Fruit fly (Drosophila melanogaster): Measurements from ENCODE around the gene CG31697.
A peak's percentile ranks its signal among the peaks of the same experiment; 100 is the strongest.

CG31697 gene

DNA sequence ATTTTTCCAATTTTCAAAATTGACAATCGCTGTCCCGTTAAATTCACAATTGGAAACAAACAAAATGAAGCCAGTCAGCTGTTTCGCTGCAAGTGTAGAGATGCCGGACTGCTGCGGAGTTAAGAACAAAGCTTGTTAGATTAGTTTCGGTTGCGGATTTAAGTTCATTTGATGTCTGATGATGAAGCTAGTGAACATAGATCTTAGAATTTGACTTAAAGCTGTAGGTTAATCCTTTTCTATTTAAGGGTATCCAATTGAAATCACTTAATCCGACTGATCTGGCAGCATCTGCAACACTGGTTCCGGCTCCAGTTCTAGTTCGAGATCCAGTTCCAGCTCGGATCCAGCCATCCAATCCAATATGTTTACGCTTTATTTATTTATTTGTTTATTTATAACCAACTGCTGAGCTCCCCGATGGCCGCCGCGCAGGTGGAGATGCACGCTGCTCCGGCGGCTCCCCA, 48.7 kb downstream of the CG31697 start, which contains the start of the genes PCNA2 and CG10366 (continued):
- no peak for TF ChIP-seq CG6175 (GFP tag; IDR thresholded peaks at IDR 0.05)
- TF ChIP-seq CG2678 (tag; optimal IDR thresholded peaks at IDR 0.05), result peak; percentile 68
- peak; percentile 6 for TF ChIP-seq gfzf (GFP tag; optimal IDR thresholded peaks at IDR 0.05)
- no peak for TF ChIP-seq CG30431 (GFP tag; optimal IDR thresholded peaks at IDR 0.05)
- peak; percentile 57 for TF ChIP-seq MESR4 (GFP tag; optimal IDR thresholded peaks at IDR 0.05)
- peak; percentile 43 for TF ChIP-seq CG10147 (GFP tag; optimal IDR thresholded peaks at IDR 0.05)
- TF ChIP-seq NfI (GFP tag; optimal IDR thresholded peaks at IDR 0.05), result peak; percentile 62
- peak; percentile 6 for TF ChIP-seq D19A (tag; optimal IDR thresholded peaks at IDR 0.05)
- peak; percentile 82 for TF ChIP-seq CHES-1-like (GFP tag; optimal IDR thresholded peaks at IDR 0.05)
- peak; percentile 4 for TF ChIP-seq CTCF (GFP tag; optimal IDR thresholded peaks at IDR 0.05)
- TF ChIP-seq Scr (GFP tag; IDR thresholded peaks at IDR 0.05; ENCODE audit: partially characterized antibody), result peak; percentile 57
- TF ChIP-seq CG7745 (tag; optimal IDR thresholded peaks at IDR 0.05), result no peak
- TF ChIP-seq sug (tag; optimal IDR thresholded peaks at IDR 0.05), result peak; percentile 78
- TF ChIP-seq CG17829 (tag; optimal IDR thresholded peaks at IDR 0.05), result peak; percentile 77
- TF ChIP-seq CG10462 (GFP tag; optimal IDR thresholded peaks at IDR 0.05), result peak; percentile 77
- peak; percentile 57 for TF ChIP-seq CG4282 (GFP tag; optimal IDR thresholded peaks at IDR 0.05)
- peak; percentile 57 for TF ChIP-seq CG6689 (GFP tag; IDR thresholded peaks at IDR 0.05)
- TF ChIP-seq Mad (GFP tag; optimal IDR thresholded peaks at IDR 0.05), result peak; percentile 76
- no peak for TF ChIP-seq sens-2 (GFP tag; IDR thresholded peaks at IDR 0.05)
- no peak for TF ChIP-seq Gug (GFP tag; IDR thresholded peaks at IDR 0.05)
- peak; percentile 61 for TF ChIP-seq chn (GFP tag; optimal IDR thresholded peaks at IDR 0.05)
- peak; percentile 66 for TF ChIP-seq CG4820 (GFP tag; optimal IDR thresholded peaks at IDR 0.05)
- TF ChIP-seq CG8388 (GFP tag; optimal IDR thresholded peaks at IDR 0.05), result peak; percentile 26
- peak; percentile 48 for TF ChIP-seq CG12236 (GFP tag; optimal IDR thresholded peaks at IDR 0.05)
- peak; percentile 17 for TF ChIP-seq Spps (tag; optimal IDR thresholded peaks at IDR 0.05)
- TF ChIP-seq Ptx1 (GFP tag; IDR thresholded peaks at IDR 0.05), result peak; percentile 46; the same call in 1 of the 2 replicates
- peak; percentile 64 for TF ChIP-seq slp2 (GFP tag; optimal IDR thresholded peaks at IDR 0.05)
- TF ChIP-seq peb (GFP tag; IDR thresholded peaks at IDR 0.05), result no peak
- no peak for TF ChIP-seq sc (optimal IDR thresholded peaks at IDR 0.05)
- no peak for TF ChIP-seq sc (GFP tag; optimal IDR thresholded peaks at IDR 0.05)
- TF ChIP-seq Xrp1 (GFP tag; IDR thresholded peaks at IDR 0.05), result peak; percentile 61; the same call in 1 of the 2 replicates
- peak; percentile 59 for TF ChIP-seq CG18599 (GFP tag; optimal IDR thresholded peaks at IDR 0.05)
- no peak for TF ChIP-seq sr (GFP tag; IDR thresholded peaks at IDR 0.05)
- TF ChIP-seq jigr1 (GFP tag; IDR thresholded peaks at IDR 0.05), result no peak
- TF ChIP-seq CG31388 (GFP tag; optimal IDR thresholded peaks at IDR 0.05), result no peak
- peak; percentile 43; the same call in 1 of the 2 replicates for TF ChIP-seq CG17328 (GFP tag; IDR thresholded peaks at IDR 0.05)
- no peak for TF ChIP-seq CG14860 (GFP tag; IDR thresholded peaks at IDR 0.05; ENCODE audit: partially characterized antibody)
- peak; percentile 14 for TF ChIP-seq fd64A (GFP tag; optimal IDR thresholded peaks at IDR 0.05)
- TF ChIP-seq aop (GFP tag; IDR thresholded peaks at IDR 0.05), result no peak
- peak; percentile 84 for TF ChIP-seq CG2712 (tag; optimal IDR thresholded peaks at IDR 0.05)
- peak; percentile 58 for TF ChIP-seq bcd (GFP tag; optimal IDR thresholded peaks at IDR 0.05)
- peak; percentile 71 for TF ChIP-seq CG17186 (GFP tag; optimal IDR thresholded peaks at IDR 0.05)
- TF ChIP-seq Atf3 (GFP tag; optimal IDR thresholded peaks at IDR 0.05), result peak; percentile 65
- TF ChIP-seq CG11456 (GFP tag; IDR thresholded peaks at IDR 0.05), result peak; percentile 60; the same call in 1 of the 3 replicates
- peak; percentile 87 for TF ChIP-seq CG4617 (GFP tag; optimal IDR thresholded peaks at IDR 0.05; ENCODE audit: borderline replicate concordance)
- TF ChIP-seq CG12071 (GFP tag; optimal IDR thresholded peaks at IDR 0.05), result no peak
- TF ChIP-seq CG12744 (GFP tag; optimal IDR thresholded peaks at IDR 0.05), result peak; percentile 38
- peak; percentile 21 for TF ChIP-seq tup (GFP tag; optimal IDR thresholded peaks at IDR 0.05)
- peak; percentile 60 for TF ChIP-seq ftz-f1 (GFP tag; optimal IDR thresholded peaks at IDR 0.05)
- TF ChIP-seq CG18011 (GFP tag; optimal IDR thresholded peaks at IDR 0.05), result peak; percentile 60
- TF ChIP-seq al (GFP tag; IDR thresholded peaks at IDR 0.05), result peak; percentile 43; the same call in 1 of the 2 replicates
- no peak for TF ChIP-seq mld (GFP tag; IDR thresholded peaks at IDR 0.05; ENCODE audit: partially characterized antibody)

Data from whole organism, embryonic.